Fruit fly (Drosophila melanogaster): ENCODE measurements around the gene CG13284.

CG13284 gene

DNA sequence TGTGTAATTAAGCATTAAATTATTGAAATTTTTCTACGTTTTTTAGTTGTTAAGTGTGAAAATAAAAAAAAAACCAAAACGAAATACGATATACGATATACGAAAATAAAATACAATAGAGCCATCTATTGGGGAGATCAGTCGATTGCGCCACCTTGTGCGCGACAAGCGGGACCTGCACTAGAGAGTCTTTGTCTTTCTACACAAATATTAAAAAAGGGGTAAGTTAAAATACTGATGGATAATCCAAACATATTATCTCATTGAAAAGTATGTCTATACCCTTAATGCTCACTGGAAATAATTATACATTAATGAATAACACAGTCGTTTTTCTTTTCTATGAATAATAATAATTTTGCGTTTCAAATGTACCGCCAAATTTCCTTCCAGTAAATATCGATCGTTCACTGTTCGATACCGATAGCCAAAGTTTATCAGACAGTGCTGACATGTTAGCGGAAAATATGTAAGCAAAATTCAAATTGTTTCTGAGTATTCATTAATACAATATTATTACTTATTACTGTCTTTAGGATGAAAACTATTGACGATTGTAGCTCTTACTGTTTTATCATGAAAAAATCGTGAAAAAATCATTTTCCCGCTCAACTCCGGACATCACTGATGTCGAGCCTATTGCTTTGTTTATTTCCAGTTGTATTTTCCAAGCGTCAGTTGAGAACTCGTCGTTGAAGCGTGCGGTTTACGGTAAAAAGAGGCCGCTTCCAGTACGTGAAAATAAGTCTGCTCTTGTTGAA, 32.3 kb downstream of the CG13284 start, which contains the start of gene mdy:
TSS of gene mdy (plus strand) at position 672 of the 761 bp plus-strand sequence.
- TF ChIP-seq Eip78C (GFP tag): peak; percentile 80
- TF ChIP-seq CG31627 (GFP tag; optimal IDR thresholded peaks at IDR 0.05): peak; percentile 62
- peak; percentile 38 for TF ChIP-seq CG1621 (tag; optimal IDR thresholded peaks at IDR 0.05)
- TF ChIP-seq CG32006 (GFP tag; optimal IDR thresholded peaks at IDR 0.05): peak; percentile 63
- peak; percentile 36 for TF ChIP-seq CG11902 (GFP tag; optimal IDR thresholded peaks at IDR 0.05)
- peak; percentile 50 for TF ChIP-seq vri (GFP tag; optimal IDR thresholded peaks at IDR 0.05)
- peak; percentile 32 for TF ChIP-seq CG8632 (GFP tag; optimal IDR thresholded peaks at IDR 0.05)
- no peak for TF ChIP-seq fd85E (GFP tag; optimal IDR thresholded peaks at IDR 0.05)
- peak; percentile 58 for TF ChIP-seq OdsH (GFP tag; optimal IDR thresholded peaks at IDR 0.05)
- no peak for TF ChIP-seq CG7368 (GFP tag; optimal IDR thresholded peaks at IDR 0.05)
- peak; percentile 45 for TF ChIP-seq CG4318 (GFP tag; optimal IDR thresholded peaks at IDR 0.05)
- peak; percentile 43 for TF ChIP-seq Hr39 (GFP tag; optimal IDR thresholded peaks at IDR 0.05)
- TF ChIP-seq CG6808 (GFP tag; optimal IDR thresholded peaks at IDR 0.05): peak; percentile 8
- peak; percentile 27 for TF ChIP-seq topi (GFP tag; optimal IDR thresholded peaks at IDR 0.05)
- peak; percentile 64 for TF ChIP-seq acj6 (GFP tag; optimal IDR thresholded peaks at IDR 0.05)
- TF ChIP-seq fd59A (GFP tag; optimal IDR thresholded peaks at IDR 0.05): no peak
- 0 out of 3 replicates have a peak, but pooled peaks have one; percentile 56 for TF ChIP-seq eg (GFP tag; IDR thresholded peaks at IDR 0.05)
- peak; percentile 69 for TF ChIP-seq lz (GFP tag; optimal IDR thresholded peaks at IDR 0.05)
- peak; percentile 36 for TF ChIP-seq dsx (GFP tag; optimal IDR thresholded peaks at IDR 0.05; ENCODE audit: poor library complexity, severe bottlenecking)
- no peak; the same call in 1 of the 2 replicates for TF ChIP-seq CG11294 (GFP tag; IDR thresholded peaks at IDR 0.05)
- peak; percentile 67 for TF ChIP-seq fkh (GFP tag; optimal IDR thresholded peaks at IDR 0.05)
- TF ChIP-seq CG3919 (GFP tag; optimal IDR thresholded peaks at IDR 0.05): peak; percentile 57
- TF ChIP-seq CG15336 (GFP tag; IDR thresholded peaks at IDR 0.05): peak; percentile 44; the same call in 1 of the 2 replicates
- peak; percentile 5 for TF ChIP-seq CG8319 (GFP tag; optimal IDR thresholded peaks at IDR 0.05)
- no peak for TF ChIP-seq Sox15 (GFP tag; optimal IDR thresholded peaks at IDR 0.05)
- TF ChIP-seq CG6163 (GFP tag; IDR thresholded peaks at IDR 0.05): peak; percentile 70; the same call in 2 of the 3 replicates
- TF ChIP-seq ss (GFP tag; optimal IDR thresholded peaks at IDR 0.05): no peak
- peak; percentile 52 for TF ChIP-seq Gug (GFP tag; IDR thresholded peaks at IDR 0.05)
- TF ChIP-seq achi (GFP tag; optimal IDR thresholded peaks at IDR 0.05): peak; percentile 41
- TF ChIP-seq CG10669 (GFP tag; optimal IDR thresholded peaks at IDR 0.05): peak; percentile 20
- peak; percentile 49 for TF ChIP-seq CG11762 (GFP tag; optimal IDR thresholded peaks at IDR 0.05; ENCODE audit: insufficient read depth)
- TF ChIP-seq Blimp-1 (GFP tag; optimal IDR thresholded peaks at IDR 0.05): no peak
- peak; percentile 58 for TF ChIP-seq Hr4 (GFP tag; optimal IDR thresholded peaks at IDR 0.05)
- TF ChIP-seq Sox102F (GFP tag; optimal IDR thresholded peaks at IDR 0.05): peak; percentile 68
- TF ChIP-seq svp (GFP tag): peak; percentile 89
- peak; percentile 64 for TF ChIP-seq Smox (GFP tag; optimal IDR thresholded peaks at IDR 0.05)
- TF ChIP-seq salr (GFP tag; optimal IDR thresholded peaks at IDR 0.05): peak in 1 of 2 experiments; percentile 44
- TF ChIP-seq Eip93F (GFP tag; optimal IDR thresholded peaks at IDR 0.05): peak; percentile 46
- TF ChIP-seq pdm3 (GFP tag; optimal IDR thresholded peaks at IDR 0.05): peak; percentile 57
- TF ChIP-seq cyc (GFP tag; optimal IDR thresholded peaks at IDR 0.05): peak; percentile 55
- TF ChIP-seq Ets21C (GFP tag; optimal IDR thresholded peaks at IDR 0.05): peak; percentile 52
- no peak for TF ChIP-seq spab (GFP tag; optimal IDR thresholded peaks at IDR 0.05)
- TF ChIP-seq dac (GFP tag; optimal IDR thresholded peaks at IDR 0.05): no peak
- TF ChIP-seq Eip75B (GFP tag; optimal IDR thresholded peaks at IDR 0.05): peak; percentile 72
- TF ChIP-seq Sox14 (GFP tag; optimal IDR thresholded peaks at IDR 0.05): peak; percentile 90
- TF ChIP-seq net (GFP tag; optimal IDR thresholded peaks at IDR 0.05): peak; percentile 40
- peak; percentile 53 for TF ChIP-seq Ets96B (tag; optimal IDR thresholded peaks at IDR 0.05)
- TF ChIP-seq CG3032 (tag; optimal IDR thresholded peaks at IDR 0.05): peak; percentile 25
- TF ChIP-seq CG6792 (GFP tag; optimal IDR thresholded peaks at IDR 0.05): peak; percentile 40
- TF ChIP-seq Hr38 (GFP tag; optimal IDR thresholded peaks at IDR 0.05): no peak
